Worm (Caenorhabditis elegans) whole organism, midembryonic: ENCODE measurements around the gene nep-12.

Experiments used
- T22C8.4 ChIP-seq: fragments of 200-800 bp; sonication (Bioruptor generic); IDR thresholded peaks from 2 replicates; pipeline ENCODE4 v1.3.6; 2022; ENCODE audit warnings: missing genetic modification characterization, missing compliant biosample characterization
- cog-1 ChIP-seq: sonication (generic microtip); optimal IDR thresholded peaks from 2 replicates; lab custom pipeline; 2016; ENCODE audit warnings: missing genetic modification characterization, missing compliant biosample characterization
- flt-1 ChIP-seq: fragments of 200-800 bp; sonication (Bioruptor generic); IDR thresholded peaks from 2 replicates; pipeline ENCODE4 v1.3.6; 2022; ENCODE audit warnings: missing genetic modification characterization, missing compliant biosample characterization
- klf-2 ChIP-seq: fragments of 200-800 bp; sonication (Bioruptor generic); conservative IDR thresholded peaks from 2 replicates; pipeline ENCODE4 v1.3.6; 2022; ENCODE audit warnings: missing genetic modification reagents, missing genetic modification characterization, missing compliant biosample characterization
- med-1 ChIP-seq: sonication (generic microtip); optimal IDR thresholded peaks from 2 replicates; lab custom pipeline; 2017; ENCODE audit warnings: missing genetic modification characterization, mild to moderate bottlenecking, missing compliant biosample characterization, antibody characterized with exemption, missing genetic modification reagents; ENCODE audit not compliant: insufficient read depth
- ref-1 ChIP-seq: fragments of 200-800 bp; sonication (Bioruptor generic); conservative IDR thresholded peaks from 2 replicates; pipeline ENCODE4 v1.3.6; 2022; ENCODE audit warnings: missing genetic modification reagents, missing genetic modification characterization, missing compliant biosample characterization
- tab-1 ChIP-seq: fragments of 200-800 bp; sonication (Bioruptor generic); IDR thresholded peaks from 2 replicates; pipeline ENCODE4 v1.3.6; 2022; ENCODE audit warnings: missing genetic modification characterization, missing compliant biosample characterization
- ztf-23 ChIP-seq: fragments of 200-800 bp; sonication (Bioruptor generic); IDR thresholded peaks from 2 replicates; pipeline ENCODE4 v1.3.6; 2022; ENCODE audit warnings: missing genetic modification reagents, missing genetic modification characterization, missing compliant biosample characterization
- ztf-29 ChIP-seq: fragments of 200-800 bp; sonication (Bioruptor generic); IDR thresholded peaks from 2 replicates; pipeline ENCODE4 v1.3.6; 2022; ENCODE audit warnings: missing genetic modification reagents, missing genetic modification characterization, missing compliant biosample characterization

nep-12 gene

ce11 chrII:4748374-4748773, 36.0 kb downstream of the nep-12 start:
- TF ChIP-seq ztf-29 (GFP tag; lab: Robert Waterston, UW) (no peak), klf-2 (GFP tag; lab: Robert Waterston, UW) (no peak), T22C8.4 (GFP tag; lab: Robert Waterston, UW) (no peak), ztf-23 (no peak), tab-1 (no peak), flt-1 (GFP tag; lab: Robert Waterston, UW) (no peak), ref-1 (GFP tag; lab: Robert Waterston, UW) (no peak), med-1 (GFP tag; lab: Kevin White, UChicago) (no peak), cog-1 (no peak)

DNA sequence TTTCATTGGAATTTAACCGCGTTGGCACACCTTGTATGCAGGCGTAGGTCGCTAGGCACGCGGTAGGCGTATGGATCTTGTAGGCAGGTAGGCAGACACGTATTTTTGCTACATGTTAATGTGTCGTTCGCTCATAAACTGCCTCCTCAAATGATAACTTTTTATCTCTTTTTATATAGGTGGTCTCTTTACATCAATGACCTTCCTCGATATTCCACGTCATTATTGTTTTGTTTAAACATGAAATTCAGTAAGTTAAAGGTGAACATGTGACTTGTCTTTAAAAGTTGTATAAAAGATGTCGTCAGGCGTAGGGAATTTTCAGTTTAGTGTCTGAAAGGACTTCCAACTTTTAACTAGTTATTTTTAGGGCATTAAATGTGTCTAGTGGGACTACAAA, 36.6 kb downstream of the nep-12 start:
- TF ChIP-seq med-1 (GFP tag; lab: Kevin White, UChicago) (no peak), ref-1 (GFP tag; lab: Robert Waterston, UW) (no peak)

DNA sequence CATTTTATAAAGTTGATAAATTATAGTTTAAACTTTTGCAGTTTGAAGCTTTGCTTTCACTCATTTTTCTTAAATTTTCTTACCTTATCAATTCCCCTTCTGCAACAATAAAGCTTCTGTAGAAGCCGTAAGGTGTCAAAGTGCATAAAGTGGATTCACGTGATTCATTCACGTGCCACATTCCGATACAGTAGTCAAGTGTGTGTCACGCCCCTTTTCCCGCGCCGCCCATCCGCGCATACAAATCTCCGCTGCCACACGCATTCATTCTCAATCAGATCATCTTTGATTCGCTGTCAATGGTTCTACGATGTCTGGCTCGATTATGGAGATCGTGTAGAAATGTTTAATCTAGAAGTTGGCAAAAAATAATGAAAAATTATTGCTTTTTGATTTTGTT, 37.3 kb downstream of the nep-12 start:
- TF ChIP-seq ztf-23 (no peak), flt-1 (GFP tag; lab: Robert Waterston, UW) (no peak), ref-1 (GFP tag; lab: Robert Waterston, UW) (no peak), tab-1 (no peak), klf-2 (GFP tag; lab: Robert Waterston, UW) (no peak), ztf-29 (GFP tag; lab: Robert Waterston, UW) (no peak), T22C8.4 (GFP tag; lab: Robert Waterston, UW) (no peak), med-1 (GFP tag; lab: Kevin White, UChicago) (no peak), cog-1 (no peak)

DNA sequence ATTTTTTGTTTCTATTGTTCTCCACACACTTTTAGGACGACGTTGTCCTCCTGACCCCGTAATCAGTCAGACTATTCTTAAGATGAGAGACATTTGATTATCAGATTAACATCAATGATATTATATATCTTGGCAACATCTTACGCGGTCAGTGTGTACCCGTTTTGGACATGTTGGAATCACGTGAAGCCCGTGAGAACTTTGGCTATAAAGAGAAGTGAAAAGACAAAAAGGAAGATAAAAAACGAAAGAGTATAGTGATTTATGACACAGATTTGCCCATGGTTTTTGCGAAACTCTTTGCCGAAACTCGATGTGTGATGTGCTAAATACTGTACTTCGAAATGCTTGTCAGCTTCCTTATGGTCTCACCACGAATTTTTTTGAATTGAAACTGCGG, 39.1 kb downstream of the nep-12 start:
- TF ChIP-seq tab-1 = no peak
- TF ChIP-seq cog-1 = no peak
- TF ChIP-seq ztf-23 = no peak
- TF ChIP-seq med-1 (GFP tag; lab: Kevin White, UChicago) = no peak
- no peak for TF ChIP-seq ref-1 (GFP tag; lab: Robert Waterston, UW)
- TF ChIP-seq flt-1 (GFP tag; lab: Robert Waterston, UW) = no peak
- no peak for TF ChIP-seq klf-2 (GFP tag; lab: Robert Waterston, UW)
- TF ChIP-seq T22C8.4 (GFP tag; lab: Robert Waterston, UW) = no peak
- no peak for TF ChIP-seq ztf-29 (GFP tag; lab: Robert Waterston, UW)

DNA sequence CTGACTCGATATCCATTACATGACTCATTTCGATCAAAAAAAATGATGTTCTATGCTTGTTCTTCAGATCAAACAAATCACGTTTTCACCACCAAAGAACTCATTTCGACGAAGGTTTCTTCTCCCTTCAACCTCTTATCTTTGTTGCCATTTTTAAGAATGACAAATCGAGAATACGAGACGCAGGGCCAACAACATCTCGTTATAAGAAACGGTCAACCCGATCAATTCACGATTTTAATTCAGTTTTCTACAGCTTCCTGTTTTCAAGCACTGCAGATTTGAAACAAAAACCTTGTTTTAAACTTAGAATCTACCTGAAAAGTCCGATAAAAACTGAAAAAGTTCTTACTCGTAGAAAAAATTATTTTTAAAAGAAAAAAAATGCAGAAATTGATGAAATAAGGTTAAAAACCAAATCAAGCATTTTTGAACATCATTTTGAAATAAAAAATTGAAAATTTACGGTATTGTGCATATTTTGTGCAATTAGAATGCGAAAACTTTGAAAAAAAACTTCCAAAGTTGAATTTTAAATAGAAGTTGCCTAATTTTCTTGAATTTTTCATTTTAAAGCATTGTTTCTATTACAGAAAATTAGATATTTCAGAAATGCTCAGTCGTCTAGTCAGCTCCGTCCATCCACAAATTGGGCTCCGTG, 42.7 kb downstream of the nep-12 start, which contains the start of gene acs-11:
acs-11 (plus strand) TSS at position 611 of the 661 bp plus-strand sequence.
- no peak for TF ChIP-seq ref-1 (GFP tag; lab: Robert Waterston, UW)
- no peak for TF ChIP-seq T22C8.4 (GFP tag; lab: Robert Waterston, UW)
- TF ChIP-seq med-1 (GFP tag; lab: Kevin White, UChicago) = no peak
- TF ChIP-seq klf-2 (GFP tag; lab: Robert Waterston, UW) = no peak
- no peak for TF ChIP-seq ztf-29 (GFP tag; lab: Robert Waterston, UW)

DNA sequence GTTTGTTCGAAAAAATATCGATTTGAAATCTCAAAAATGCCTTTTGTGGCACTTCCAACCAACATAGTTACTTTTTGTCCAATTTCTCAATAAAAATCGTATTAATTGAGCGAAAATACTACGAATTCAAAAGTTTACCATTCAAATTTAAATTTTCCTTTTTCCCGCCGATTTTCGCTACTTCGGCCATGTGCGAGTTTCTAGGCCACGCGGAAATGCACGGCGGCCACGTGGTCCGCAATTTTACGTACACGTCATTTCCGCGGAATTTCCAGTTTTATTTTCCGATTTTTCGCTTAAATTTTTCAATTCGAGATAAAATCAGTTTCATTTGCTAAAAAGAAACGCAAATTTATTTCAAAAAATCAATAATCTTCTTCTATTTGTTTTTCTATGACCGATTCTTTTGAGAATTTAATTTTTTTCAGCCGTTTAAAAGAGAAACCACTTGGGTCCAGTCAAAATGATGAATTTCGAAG, 44.3 kb downstream of the nep-12 start, which contains the start of gene eas-1:
eas-1 (plus strand) TSS at position 429 of the 479 bp plus-strand sequence.
- TF ChIP-seq klf-2 (GFP tag; lab: Robert Waterston, UW) = peak; percentile 62; the same call in 1 of the 2 replicates
- TF ChIP-seq cog-1 = no peak
- TF ChIP-seq flt-1 (GFP tag; lab: Robert Waterston, UW) = peak; percentile 68
- TF ChIP-seq ref-1 (GFP tag; lab: Robert Waterston, UW) = no peak
- no peak for TF ChIP-seq med-1 (GFP tag; lab: Kevin White, UChicago)
- no peak for TF ChIP-seq ztf-23
- peak; percentile 21; the same call in 1 of the 2 replicates for TF ChIP-seq tab-1
- TF ChIP-seq ztf-29 (GFP tag; lab: Robert Waterston, UW) = no peak
- TF ChIP-seq T22C8.4 (GFP tag; lab: Robert Waterston, UW) = no peak

DNA sequence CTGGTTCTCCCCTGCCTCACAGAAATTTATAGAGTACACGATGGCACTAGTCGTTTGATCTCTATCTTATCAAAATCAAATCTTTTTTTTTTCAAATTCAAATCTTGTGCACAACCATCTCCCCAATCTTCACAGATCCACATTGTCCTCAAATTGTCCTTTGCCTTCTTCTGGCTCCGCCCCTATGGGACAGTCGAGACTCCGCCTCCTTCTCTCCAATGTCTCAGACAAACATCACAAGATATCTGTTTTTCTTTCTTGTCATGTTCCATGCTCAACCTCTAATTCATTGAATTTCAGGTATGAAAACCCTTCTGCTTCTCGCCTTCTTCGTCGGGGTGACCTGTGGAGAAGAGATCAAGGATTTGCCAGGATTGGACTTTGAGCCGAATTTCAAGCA, 47.0 kb downstream of the nep-12 start, which contains the start of gene ctsa-1.1:
ctsa-1.1 (plus strand) TSS at position 301 of the 400 bp plus-strand sequence.
- no peak for TF ChIP-seq tab-1
- no peak for TF ChIP-seq cog-1
- TF ChIP-seq med-1 (GFP tag; lab: Kevin White, UChicago) = no peak
- TF ChIP-seq ref-1 (GFP tag; lab: Robert Waterston, UW) = no peak
- TF ChIP-seq T22C8.4 (GFP tag; lab: Robert Waterston, UW) = no peak
- no peak for TF ChIP-seq ztf-23
- TF ChIP-seq ztf-29 (GFP tag; lab: Robert Waterston, UW) = no peak
- no peak for TF ChIP-seq klf-2 (GFP tag; lab: Robert Waterston, UW)
- TF ChIP-seq flt-1 (GFP tag; lab: Robert Waterston, UW) = no peak

- no peak for TF ChIP-seq ztf-29 (GFP tag; lab: Robert Waterston, UW)
Observed at ce11 chrII:4736585-4736984, 47.8 kb downstream of the nep-12 start.

DNA sequence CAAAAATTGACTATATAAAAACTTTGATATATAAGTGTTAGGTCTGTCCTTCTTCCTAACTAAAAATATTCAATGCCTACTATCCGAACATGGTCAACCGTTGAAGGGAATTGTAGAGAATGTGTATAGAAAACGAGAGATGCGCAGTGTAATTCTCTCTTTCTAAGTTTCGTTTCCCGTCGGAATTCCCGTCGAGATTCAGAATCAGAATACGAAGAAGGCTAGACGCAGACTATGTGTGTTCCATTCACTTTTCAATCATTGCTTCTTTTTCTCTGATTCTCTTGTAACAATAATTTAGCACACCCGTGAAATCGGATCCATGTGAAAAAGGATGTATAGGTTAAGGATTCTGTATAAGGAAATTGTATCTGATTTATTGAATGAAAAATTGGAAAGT, 49.9 kb downstream of the nep-12 start:
- TF ChIP-seq ztf-23 (no peak), ref-1 (GFP tag; lab: Robert Waterston, UW) (no peak), med-1 (GFP tag; lab: Kevin White, UChicago) (no peak), flt-1 (GFP tag; lab: Robert Waterston, UW) (no peak), ztf-29 (GFP tag; lab: Robert Waterston, UW) (no peak), T22C8.4 (GFP tag; lab: Robert Waterston, UW) (no peak), klf-2 (GFP tag; lab: Robert Waterston, UW) (no peak), cog-1 (no peak), tab-1 (no peak)

DNA sequence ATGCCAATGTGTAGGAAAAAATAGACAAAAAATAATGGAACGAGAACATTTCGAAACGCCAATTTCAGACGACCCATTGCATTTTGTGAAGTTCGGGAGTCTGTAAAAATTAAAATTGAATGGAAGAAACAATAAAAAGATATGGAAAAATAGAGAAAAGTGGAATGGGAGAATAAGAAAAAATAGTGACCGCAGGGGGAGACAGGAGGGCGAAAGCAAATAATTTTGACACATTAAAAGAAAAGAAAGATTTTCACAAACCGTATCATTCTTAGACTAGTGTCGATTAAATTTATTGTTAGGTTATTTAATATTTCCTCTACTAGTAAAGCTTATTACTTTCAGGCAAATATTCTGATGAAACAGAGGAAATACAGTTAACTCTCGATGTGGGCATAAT, 50.5 kb downstream of the nep-12 start, which contains the start of gene F41C3.11:
F41C3.11 (minus strand) TSS at position 101 of the 400 bp plus-strand sequence.
- TF ChIP-seq T22C8.4 (GFP tag; lab: Robert Waterston, UW) (no peak), klf-2 (GFP tag; lab: Robert Waterston, UW) (no peak), tab-1 (no peak)
